Fruit fly (Drosophila melanogaster): Measurements from ENCODE around the gene CG43335.

Gene CG43335

dm6 chr3R:15652632-15653248 is 17.5 kb downstream of the CG43335 start (continued):
- TF ChIP-seq CG11093 (GFP tag; IDR thresholded peaks at IDR 0.05), result no peak
- TF ChIP-seq seq (GFP tag; IDR thresholded peaks at IDR 0.05), result no peak
- TF ChIP-seq CG8924 (tag; optimal IDR thresholded peaks at IDR 0.05), result peak; percentile 69
- TF ChIP-seq Side (GFP tag; optimal IDR thresholded peaks at IDR 0.05), result no peak
- no peak for TF ChIP-seq CG3163 (GFP tag; optimal IDR thresholded peaks at IDR 0.05)
- TF ChIP-seq CG15514 (GFP tag; optimal IDR thresholded peaks at IDR 0.05), result no peak
- no peak for TF ChIP-seq kah (GFP tag; optimal IDR thresholded peaks at IDR 0.05)
- TF ChIP-seq Oli (tag; optimal IDR thresholded peaks at IDR 0.05), result peak; percentile 41
- TF ChIP-seq CG1233 (GFP tag; optimal IDR thresholded peaks at IDR 0.05), result no peak
- no peak for TF ChIP-seq CG14667 (GFP tag; IDR thresholded peaks at IDR 0.05)
- no peak for TF ChIP-seq Hmx (GFP tag; optimal IDR thresholded peaks at IDR 0.05)
- no peak for TF ChIP-seq chif (GFP tag; optimal IDR thresholded peaks at IDR 0.05)
- TF ChIP-seq pan (optimal IDR thresholded peaks at IDR 0.05), result no peak
- no peak for TF ChIP-seq pan (GFP tag; optimal IDR thresholded peaks at IDR 0.05 in 1 of 2, IDR thresholded peaks at IDR 0.05 in 1 of 2)
- TF ChIP-seq CG6791 (GFP tag; IDR thresholded peaks at IDR 0.05; ENCODE audit: partially characterized antibody), result no peak
- no peak for TF ChIP-seq ase (GFP tag; IDR thresholded peaks at IDR 0.05)
- TF ChIP-seq CG13775 (GFP tag; optimal IDR thresholded peaks at IDR 0.05), result peak; percentile 12
- no peak for TF ChIP-seq CG17802 (tag; optimal IDR thresholded peaks at IDR 0.05)
- peak; percentile 54 for TF ChIP-seq CG8388 (GFP tag; optimal IDR thresholded peaks at IDR 0.05)
- TF ChIP-seq CG3838 (GFP tag; optimal IDR thresholded peaks at IDR 0.05), result no peak
- TF ChIP-seq Lpt (GFP tag; optimal IDR thresholded peaks at IDR 0.05), result no peak
- no peak for TF ChIP-seq D (optimal IDR thresholded peaks at IDR 0.05)
- TF ChIP-seq D (GFP tag; optimal IDR thresholded peaks at IDR 0.05), result peak; percentile 55
- TF ChIP-seq vvl (GFP tag; IDR thresholded peaks at IDR 0.05), result peak; percentile 54; the same call in 1 of the 2 replicates
- TF ChIP-seq nom (GFP tag; optimal IDR thresholded peaks at IDR 0.05), result no peak
- peak; percentile 71 for TF ChIP-seq CG31441 (GFP tag; IDR thresholded peaks at IDR 0.05)
- TF ChIP-seq odd (GFP tag; optimal IDR thresholded peaks at IDR 0.05), result no peak
- TF ChIP-seq CoRest (tag; optimal IDR thresholded peaks at IDR 0.05), result peak; percentile 57
- no peak for TF ChIP-seq CG8944 (GFP tag; optimal IDR thresholded peaks at IDR 0.05)
- TF ChIP-seq Ptx1 (GFP tag; IDR thresholded peaks at IDR 0.05), result no peak
- TF ChIP-seq org-1 (GFP tag; optimal IDR thresholded peaks at IDR 0.05), result no peak
- TF ChIP-seq sens-2 (GFP tag; IDR thresholded peaks at IDR 0.05), result no peak
- no peak for TF ChIP-seq gfzf (GFP tag; optimal IDR thresholded peaks at IDR 0.05)
- TF ChIP-seq tup (GFP tag; optimal IDR thresholded peaks at IDR 0.05), result no peak
- no peak for TF ChIP-seq ftz-f1 (GFP tag; optimal IDR thresholded peaks at IDR 0.05)
- TF ChIP-seq CG3847 (GFP tag; IDR thresholded peaks at IDR 0.05), result no peak
- TF ChIP-seq CG3281 (GFP tag; optimal IDR thresholded peaks at IDR 0.05), result no peak
- TF ChIP-seq BtbVII (GFP tag; optimal IDR thresholded peaks at IDR 0.05), result no peak
- TF ChIP-seq Vsx1 (GFP tag; optimal IDR thresholded peaks at IDR 0.05), result no peak
- TF ChIP-seq aop (GFP tag; IDR thresholded peaks at IDR 0.05), result no peak
- no peak for TF ChIP-seq Kr (GFP tag; optimal IDR thresholded peaks at IDR 0.05)
- TF ChIP-seq nmo (GFP tag; optimal IDR thresholded peaks at IDR 0.05), result peak; percentile 76
- no peak for TF ChIP-seq Meics (GFP tag; optimal IDR thresholded peaks at IDR 0.05)
- TF ChIP-seq Doc3 (GFP tag; IDR thresholded peaks at IDR 0.05; ENCODE audit: partially characterized antibody), result no peak
- TF ChIP-seq PHDP (tag; optimal IDR thresholded peaks at IDR 0.05), result peak; percentile 10
- peak; percentile 33 for TF ChIP-seq CG17359 (tag; optimal IDR thresholded peaks at IDR 0.05)
- no peak for TF ChIP-seq klu (GFP tag; IDR thresholded peaks at IDR 0.05)
- no peak for TF ChIP-seq Rfx (GFP tag; IDR thresholded peaks at IDR 0.05)
- TF ChIP-seq Optix (GFP tag; IDR thresholded peaks at IDR 0.05), result no peak
- no peak for TF ChIP-seq CG10147 (GFP tag; optimal IDR thresholded peaks at IDR 0.05)
- TF ChIP-seq nerfin-1 (tag; optimal IDR thresholded peaks at IDR 0.05), result peak; percentile 27
